1 fruit fly cellular context compared by ENCODE assay signal in the genomic region with DNA sequence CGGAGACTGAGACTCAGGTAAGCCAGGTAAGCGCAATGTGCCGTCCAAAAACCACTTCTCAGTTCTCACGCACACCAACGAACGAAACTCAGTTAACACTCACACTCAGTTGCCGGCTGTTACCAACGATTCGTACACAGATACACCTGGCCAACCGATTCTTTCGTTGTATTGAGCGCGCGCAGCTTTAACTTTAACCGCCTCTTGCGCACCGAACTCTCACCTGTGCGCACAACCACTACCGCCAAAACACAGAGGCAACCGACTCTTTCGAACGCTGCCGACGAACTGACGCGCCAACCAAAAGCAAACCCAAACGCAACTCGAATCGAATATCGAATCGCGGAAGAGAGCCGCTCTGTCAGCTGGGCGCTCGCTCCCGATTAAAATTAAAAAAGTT.
TF ChIP-seq lines count a peak whose summit lies in the region.

A gene (minus strand): TSS at position 293 of the 400 bp plus-strand sequence.

TF ChIP-seq in whole organism, embryonic, 481 proteins besides CTCF, POLR2A, EP300 and RAD21 (continued from another document and continues in another):
- no peak for TF ChIP-seq Fer2 (tag; optimal IDR thresholded peaks at IDR 0.05; lab: Kevin White, UChicago)
- no peak for TF ChIP-seq lbe (GFP tag; optimal IDR thresholded peaks at IDR 0.05; lab: Kevin White, UChicago)
- TF ChIP-seq sisA (GFP tag; IDR thresholded peaks at IDR 0.05; lab: Robert Waterston, UW), result no peak
- peak; percentile 55 for TF ChIP-seq CG15514 (GFP tag; optimal IDR thresholded peaks at IDR 0.05; lab: Kevin White, UChicago)
- no peak for TF ChIP-seq en (GFP tag; optimal IDR thresholded peaks at IDR 0.05; lab: Kevin White, UChicago)
- peak; percentile 28; the same call in 1 of the 2 replicates for TF ChIP-seq Nf-YA (GFP tag; IDR thresholded peaks at IDR 0.05; lab: Robert Waterston, UW)
- no peak for TF ChIP-seq jing (GFP tag; optimal IDR thresholded peaks at IDR 0.05; lab: Kevin White, UChicago)
- TF ChIP-seq CHES-1-like (GFP tag; optimal IDR thresholded peaks at IDR 0.05; lab: Kevin White, UChicago), result no peak
- TF ChIP-seq CG10147 (GFP tag; optimal IDR thresholded peaks at IDR 0.05; lab: Kevin White, UChicago), result peak; percentile 29
- peak; percentile 4 for TF ChIP-seq CG2712 (tag; optimal IDR thresholded peaks at IDR 0.05; lab: Kevin White, UChicago)
- TF ChIP-seq CG10431 (GFP tag; optimal IDR thresholded peaks at IDR 0.05; lab: Kevin White, UChicago), result no peak
- TF ChIP-seq wor (GFP tag; IDR thresholded peaks at IDR 0.05; lab: Robert Waterston, UW), result no peak
- peak in 1 of 3 experiments; percentile 80 for TF ChIP-seq Stat92E (GFP tag; optimal IDR thresholded peaks at IDR 0.05; lab: Kevin White, UChicago)
- no peak for TF ChIP-seq run (tag; optimal IDR thresholded peaks at IDR 0.05; lab: Kevin White, UChicago)
- TF ChIP-seq pnt (GFP tag; optimal IDR thresholded peaks at IDR 0.05; lab: Kevin White, UChicago), result no peak
- no peak for TF ChIP-seq Ets97D (GFP tag; optimal IDR thresholded peaks at IDR 0.05; lab: Kevin White, UChicago)
- no peak for TF ChIP-seq YL-1 (GFP tag; optimal IDR thresholded peaks at IDR 0.05; lab: Kevin White, UChicago)
- no peak for TF ChIP-seq Atf-2 (GFP tag; optimal IDR thresholded peaks at IDR 0.05; lab: Kevin White, UChicago)
- TF ChIP-seq seq (GFP tag; IDR thresholded peaks at IDR 0.05; lab: Robert Waterston, UW), result peak; percentile 50; the same call in 1 of the 2 replicates
- TF ChIP-seq CG12942 (GFP tag; optimal IDR thresholded peaks at IDR 0.05; lab: Kevin White, UChicago), result no peak
- no peak for TF ChIP-seq CG43689 (GFP tag; IDR thresholded peaks at IDR 0.05; lab: Robert Waterston, UW)
- TF ChIP-seq CG14014 (GFP tag; IDR thresholded peaks at IDR 0.05; lab: Robert Waterston, UW), result 0 out of 2 replicates have a peak, but pooled peaks have one; percentile 12
- TF ChIP-seq sc (optimal IDR thresholded peaks at IDR 0.05; lab: Kevin White, UChicago), result no peak
- TF ChIP-seq sc (GFP tag; optimal IDR thresholded peaks at IDR 0.05; lab: Kevin White, UChicago), result no peak
- no peak for TF ChIP-seq Sox100B (GFP tag; optimal IDR thresholded peaks at IDR 0.05; lab: Kevin White, UChicago)
- no peak for TF ChIP-seq dimm (GFP tag; IDR thresholded peaks at IDR 0.05; lab: Robert Waterston, UW)
- TF ChIP-seq CG34422 (GFP tag; IDR thresholded peaks at IDR 0.05; lab: Robert Waterston, UW), result peak; percentile 75; the same call in 2 of the 3 replicates
- peak; percentile 13 for TF ChIP-seq grau (tag; optimal IDR thresholded peaks at IDR 0.05; lab: Kevin White, UChicago)
- no peak for TF ChIP-seq hbn (GFP tag; IDR thresholded peaks at IDR 0.05; lab: Robert Waterston, UW; ENCODE audit: partially characterized antibody)
- peak; percentile 98 for TF ChIP-seq chinmo (GFP tag; IDR thresholded peaks at IDR 0.05; lab: Robert Waterston, UW; ENCODE audit: partially characterized antibody)
- no peak for TF ChIP-seq Dek (tag; optimal IDR thresholded peaks at IDR 0.05; lab: Kevin White, UChicago)
- peak; percentile 54; the same call in 1 of the 3 replicates for TF ChIP-seq ken (GFP tag; IDR thresholded peaks at IDR 0.05; lab: Robert Waterston, UW)
- no peak for TF ChIP-seq CG15269 (tag; optimal IDR thresholded peaks at IDR 0.05; lab: Kevin White, UChicago)
- no peak for TF ChIP-seq Vsx1 (GFP tag; optimal IDR thresholded peaks at IDR 0.05; lab: Kevin White, UChicago)
- peak; percentile 62; the same call in 2 of the 3 replicates for TF ChIP-seq so (GFP tag; IDR thresholded peaks at IDR 0.05; lab: Robert Waterston, UW)
- no peak for TF ChIP-seq CG4820 (GFP tag; optimal IDR thresholded peaks at IDR 0.05; lab: Kevin White, UChicago)
- TF ChIP-seq Bgb (GFP tag; IDR thresholded peaks at IDR 0.05; lab: Robert Waterston, UW; ENCODE audit: partially characterized antibody), result peak; percentile 74
- no peak for TF ChIP-seq Spps (tag; optimal IDR thresholded peaks at IDR 0.05; lab: Kevin White, UChicago)
- TF ChIP-seq Sin3A (optimal IDR thresholded peaks at IDR 0.05; lab: Kevin White, UChicago), result no peak
- no peak for TF ChIP-seq tio (GFP tag; optimal IDR thresholded peaks at IDR 0.05; lab: Kevin White, UChicago)
- peak; percentile 18; the same call in 1 of the 3 replicates for TF ChIP-seq row (GFP tag; IDR thresholded peaks at IDR 0.05; lab: Robert Waterston, UW)
- no peak for TF ChIP-seq CG14441 (GFP tag; IDR thresholded peaks at IDR 0.05; lab: Robert Waterston, UW)
- no peak for TF ChIP-seq Sry-δ (GFP tag; optimal IDR thresholded peaks at IDR 0.05; lab: Kevin White, UChicago)
- no peak for TF ChIP-seq CG10366 (GFP tag; IDR thresholded peaks at IDR 0.05; lab: Robert Waterston, UW)
- TF ChIP-seq crol (GFP tag; IDR thresholded peaks at IDR 0.05; lab: Robert Waterston, UW), result no peak
- TF ChIP-seq Hand (GFP tag; optimal IDR thresholded peaks at IDR 0.05; lab: Kevin White, UChicago), result no peak
- peak; percentile 29 for TF ChIP-seq CG17359 (tag; optimal IDR thresholded peaks at IDR 0.05; lab: Kevin White, UChicago)
- no peak for TF ChIP-seq CG4424 (GFP tag; optimal IDR thresholded peaks at IDR 0.05; lab: Kevin White, UChicago)
- no peak for TF ChIP-seq nau (GFP tag; optimal IDR thresholded peaks at IDR 0.05; lab: Kevin White, UChicago)
- TF ChIP-seq kah (GFP tag; optimal IDR thresholded peaks at IDR 0.05; lab: Kevin White, UChicago), result peak; percentile 43
- no peak for TF ChIP-seq CG2202 (tag; optimal IDR thresholded peaks at IDR 0.05; lab: Kevin White, UChicago)
- TF ChIP-seq BEAF-32 (GFP tag; optimal IDR thresholded peaks at IDR 0.05; lab: Kevin White, UChicago), result no peak
- TF ChIP-seq CG5245 (GFP tag; optimal IDR thresholded peaks at IDR 0.05; lab: Kevin White, UChicago), result no peak
- TF ChIP-seq az2 (GFP tag; optimal IDR thresholded peaks at IDR 0.05; lab: Kevin White, UChicago), result no peak
- no peak for TF ChIP-seq Fer3 (tag; optimal IDR thresholded peaks at IDR 0.05; lab: Kevin White, UChicago)
- no peak for TF ChIP-seq dmrt99B (tag; optimal IDR thresholded peaks at IDR 0.05; lab: Kevin White, UChicago)
- no peak for TF ChIP-seq tll (GFP tag; optimal IDR thresholded peaks at IDR 0.05; lab: Kevin White, UChicago)
- peak; percentile 19 for TF ChIP-seq Dad (GFP tag; optimal IDR thresholded peaks at IDR 0.05; lab: Kevin White, UChicago)
- TF ChIP-seq bbx (GFP tag; IDR thresholded peaks at IDR 0.05; lab: Robert Waterston, UW; ENCODE audit: partially characterized antibody), result peak; percentile 76
- peak; percentile 60 for TF ChIP-seq Myb (GFP tag; optimal IDR thresholded peaks at IDR 0.05; lab: Kevin White, UChicago)
- TF ChIP-seq CG4617 (GFP tag; optimal IDR thresholded peaks at IDR 0.05; lab: Kevin White, UChicago; ENCODE audit: borderline replicate concordance), result no peak
- no peak for TF ChIP-seq CG30403 (GFP tag; optimal IDR thresholded peaks at IDR 0.05; lab: Kevin White, UChicago)
- no peak for TF ChIP-seq gt (GFP tag; IDR thresholded peaks at IDR 0.05; lab: Robert Waterston, UW)
- no peak for TF ChIP-seq crc (GFP tag; optimal IDR thresholded peaks at IDR 0.05; lab: Kevin White, UChicago)
- no peak for TF ChIP-seq CG12299 (tag; optimal IDR thresholded peaks at IDR 0.05; lab: Kevin White, UChicago)
- no peak for TF ChIP-seq CG1233 (GFP tag; optimal IDR thresholded peaks at IDR 0.05; lab: Kevin White, UChicago)
- peak; percentile 63 for TF ChIP-seq pros (GFP tag; optimal IDR thresholded peaks at IDR 0.05; lab: Kevin White, UChicago)
- TF ChIP-seq hb (GFP tag; IDR thresholded peaks at IDR 0.05; lab: Robert Waterston, UW; ENCODE audit: partially characterized antibody), result no peak
- peak; percentile 27 for TF ChIP-seq nom (GFP tag; optimal IDR thresholded peaks at IDR 0.05; lab: Kevin White, UChicago)
- TF ChIP-seq GATAe (GFP tag; conservative IDR thresholded peaks at IDR 0.05; lab: Robert Waterston, UW), result no peak
- TF ChIP-seq nerfin-1 (tag; optimal IDR thresholded peaks at IDR 0.05; lab: Kevin White, UChicago), result no peak
- TF ChIP-seq Elba2 (GFP tag; optimal IDR thresholded peaks at IDR 0.05; lab: Kevin White, UChicago), result no peak
- TF ChIP-seq Dip3 (GFP tag; optimal IDR thresholded peaks at IDR 0.05; lab: Kevin White, UChicago), result no peak
- TF ChIP-seq CG31388 (GFP tag; optimal IDR thresholded peaks at IDR 0.05; lab: Kevin White, UChicago), result no peak
- peak; percentile 70 for TF ChIP-seq kni (GFP tag; optimal IDR thresholded peaks at IDR 0.05; lab: Kevin White, UChicago)
- no peak for TF ChIP-seq CG8944 (GFP tag; optimal IDR thresholded peaks at IDR 0.05; lab: Kevin White, UChicago)
- TF ChIP-seq sr (GFP tag; IDR thresholded peaks at IDR 0.05; lab: Robert Waterston, UW), result peak; percentile 51; the same call in 1 of the 3 replicates
- no peak for TF ChIP-seq dmrt11E (tag; optimal IDR thresholded peaks at IDR 0.05; lab: Kevin White, UChicago)
- no peak for TF ChIP-seq maf-S (GFP tag; optimal IDR thresholded peaks at IDR 0.05; lab: Kevin White, UChicago)
- TF ChIP-seq CG17612 (GFP tag; IDR thresholded peaks at IDR 0.05; lab: Robert Waterston, UW), result no peak
- peak; percentile 1 for TF ChIP-seq CG2120 (GFP tag; optimal IDR thresholded peaks at IDR 0.05; lab: Kevin White, UChicago)
- TF ChIP-seq CG13894 (tag; optimal IDR thresholded peaks at IDR 0.05; lab: Kevin White, UChicago), result peak; percentile 77
- peak; percentile 96 for TF ChIP-seq Med (GFP tag; lab: Kevin White, UChicago)
- TF ChIP-seq bcd (GFP tag; optimal IDR thresholded peaks at IDR 0.05; lab: Kevin White, UChicago), result no peak
- TF ChIP-seq Jarid2 (GFP tag; optimal IDR thresholded peaks at IDR 0.05; lab: Kevin White, UChicago), result peak; percentile 99
- TF ChIP-seq klu (GFP tag; IDR thresholded peaks at IDR 0.05; lab: Robert Waterston, UW), result no peak
- no peak for TF ChIP-seq shn (GFP tag; optimal IDR thresholded peaks at IDR 0.05; lab: Kevin White, UChicago)
- peak; percentile 40 for TF ChIP-seq PHDP (tag; optimal IDR thresholded peaks at IDR 0.05; lab: Kevin White, UChicago)
- TF ChIP-seq Side (GFP tag; optimal IDR thresholded peaks at IDR 0.05; lab: Kevin White, UChicago), result peak; percentile 61
- TF ChIP-seq fu2 (GFP tag; optimal IDR thresholded peaks at IDR 0.05; lab: Kevin White, UChicago), result no peak
- no peak for TF ChIP-seq CG9727 (GFP tag; optimal IDR thresholded peaks at IDR 0.05; lab: Kevin White, UChicago)
- TF ChIP-seq CG32767 (GFP tag; IDR thresholded peaks at IDR 0.05; lab: Robert Waterston, UW), result no peak
- TF ChIP-seq tna (GFP tag; IDR thresholded peaks at IDR 0.05; lab: Robert Waterston, UW; ENCODE audit: partially characterized antibody), result peak; percentile 68
- no peak for TF ChIP-seq CG12219 (GFP tag; optimal IDR thresholded peaks at IDR 0.05; lab: Kevin White, UChicago)
- no peak for TF ChIP-seq CG2129 (GFP tag; IDR thresholded peaks at IDR 0.05; lab: Robert Waterston, UW; ENCODE audit: partially characterized antibody)
- TF ChIP-seq zfh2 (GFP tag; optimal IDR thresholded peaks at IDR 0.05; lab: Kevin White, UChicago), result no peak
- peak; percentile 72 for TF ChIP-seq CG13287 (GFP tag; IDR thresholded peaks at IDR 0.05; lab: Robert Waterston, UW; ENCODE audit: partially characterized antibody)
- peak; percentile 21 for TF ChIP-seq kay (GFP tag; optimal IDR thresholded peaks at IDR 0.05; lab: Kevin White, UChicago)
- TF ChIP-seq yki (optimal IDR thresholded peaks at IDR 0.05; lab: Kevin White, UChicago), result no peak
- TF ChIP-seq toy (GFP tag; IDR thresholded peaks at IDR 0.05; lab: Robert Waterston, UW), result no peak
- no peak for TF ChIP-seq br (optimal IDR thresholded peaks at IDR 0.05; lab: Kevin White, UChicago)
- no peak for TF ChIP-seq gsb (GFP tag; IDR thresholded peaks at IDR 0.05; lab: Robert Waterston, UW)
- TF ChIP-seq HHEX (GFP tag; optimal IDR thresholded peaks at IDR 0.05; lab: Kevin White, UChicago), result no peak
- TF ChIP-seq Hr78 (GFP tag; optimal IDR thresholded peaks at IDR 0.05; lab: Kevin White, UChicago), result peak in 1 of 2 experiments; percentile 80
- TF ChIP-seq CG6254 (GFP tag; optimal IDR thresholded peaks at IDR 0.05; lab: Kevin White, UChicago), result no peak
- no peak for TF ChIP-seq CG7357 (GFP tag; IDR thresholded peaks at IDR 0.05; lab: Robert Waterston, UW)
- TF ChIP-seq Mes4 (GFP tag; optimal IDR thresholded peaks at IDR 0.05; lab: Kevin White, UChicago), result no peak
- TF ChIP-seq HLH3B (GFP tag; IDR thresholded peaks at IDR 0.05; lab: Robert Waterston, UW), result no peak
- TF ChIP-seq gce (GFP tag; IDR thresholded peaks at IDR 0.05; lab: Robert Waterston, UW), result 0 out of 3 replicates have a peak, but pooled peaks have one; percentile 53
- no peak for TF ChIP-seq btn (GFP tag; optimal IDR thresholded peaks at IDR 0.05; lab: Kevin White, UChicago)
- no peak for TF ChIP-seq p53 (GFP tag; optimal IDR thresholded peaks at IDR 0.05; lab: Kevin White, UChicago)
- TF ChIP-seq C15 (GFP tag; IDR thresholded peaks at IDR 0.05; lab: Robert Waterston, UW), result no peak
- no peak for TF ChIP-seq CG8089 (GFP tag; optimal IDR thresholded peaks at IDR 0.05; lab: Kevin White, UChicago)
- TF ChIP-seq hth (optimal IDR thresholded peaks at IDR 0.05; lab: Kevin White, UChicago), result no peak
- no peak for TF ChIP-seq CG11093 (GFP tag; IDR thresholded peaks at IDR 0.05; lab: Robert Waterston, UW)
- TF ChIP-seq ranshi (GFP tag; IDR thresholded peaks at IDR 0.05; lab: Robert Waterston, UW), result 0 out of 2 replicates have a peak, but pooled peaks have one; percentile 12
- no peak for TF ChIP-seq HLH54F (GFP tag; optimal IDR thresholded peaks at IDR 0.05; lab: Kevin White, UChicago)
- no peak for TF ChIP-seq ems (GFP tag; optimal IDR thresholded peaks at IDR 0.05; lab: Kevin White, UChicago)
- peak; percentile 54 for TF ChIP-seq onecut (GFP tag; IDR thresholded peaks at IDR 0.05; lab: Robert Waterston, UW)
- TF ChIP-seq sim (GFP tag; IDR thresholded peaks at IDR 0.05; lab: Robert Waterston, UW), result peak; percentile 43; the same call in 1 of the 2 replicates
- TF ChIP-seq CG30020 (tag; optimal IDR thresholded peaks at IDR 0.05; lab: Kevin White, UChicago), result no peak
- peak; percentile 85 for TF ChIP-seq CG42726 (GFP tag; IDR thresholded peaks at IDR 0.05; lab: Robert Waterston, UW; ENCODE audit: partially characterized antibody)
- no peak for TF ChIP-seq CG12744 (GFP tag; optimal IDR thresholded peaks at IDR 0.05; lab: Kevin White, UChicago)
- no peak for TF ChIP-seq CG18619 (GFP tag; optimal IDR thresholded peaks at IDR 0.05; lab: Kevin White, UChicago)
- no peak for TF ChIP-seq Ptx1 (GFP tag; IDR thresholded peaks at IDR 0.05; lab: Robert Waterston, UW)
- peak; percentile 35; the same call in 1 of the 3 replicates for TF ChIP-seq CG6175 (GFP tag; IDR thresholded peaks at IDR 0.05; lab: Robert Waterston, UW)
- peak; percentile 82 for TF ChIP-seq ci (GFP tag; IDR thresholded peaks at IDR 0.05; lab: Robert Waterston, UW)
- TF ChIP-seq Lpt (GFP tag; optimal IDR thresholded peaks at IDR 0.05; lab: Kevin White, UChicago), result no peak
- TF ChIP-seq TFAM (GFP tag; optimal IDR thresholded peaks at IDR 0.05; lab: Kevin White, UChicago), result no peak
